Fruit fly (Drosophila melanogaster): ENCODE data around the gene CG31917.

The CG31917 gene

DNA sequence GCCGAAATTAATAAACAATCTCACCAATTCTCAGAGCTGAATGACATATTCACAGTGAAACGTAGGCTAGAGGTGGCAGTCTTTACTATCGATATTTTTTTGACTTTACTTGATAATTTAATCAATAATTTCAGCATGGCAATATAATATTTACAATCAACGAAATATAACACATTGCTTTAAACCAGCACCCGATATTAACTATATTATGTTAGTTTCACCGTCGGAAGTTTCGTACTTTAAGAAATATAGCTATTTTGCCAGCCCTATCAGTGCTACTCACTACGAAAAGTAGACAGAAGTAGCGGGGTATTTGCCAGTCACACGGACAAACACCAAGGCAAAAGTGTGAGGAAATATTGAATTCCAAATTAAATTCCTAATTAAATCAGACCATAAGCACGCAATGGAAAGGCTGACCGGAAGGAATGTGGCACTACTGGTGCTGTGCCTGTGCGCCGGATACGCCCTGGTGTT is at the start of gene CG31917, which contains the start of the genes Tfb5 and SelT (continued):
- TF ChIP-seq ato (GFP tag; IDR thresholded peaks at IDR 0.05; ENCODE audit: partially characterized antibody) (no peak), CG10267 (tag; optimal IDR thresholded peaks at IDR 0.05) (peak; percentile 52), aop (GFP tag; IDR thresholded peaks at IDR 0.05) (no peak), ara (GFP tag; IDR thresholded peaks at IDR 0.05) (no peak), esg (GFP tag; conservative IDR thresholded peaks at IDR 0.05) (no peak), CG2678 (tag; optimal IDR thresholded peaks at IDR 0.05) (no peak), NfI (GFP tag; optimal IDR thresholded peaks at IDR 0.05) (peak; percentile 59), pzg (GFP tag; optimal IDR thresholded peaks at IDR 0.05) (peak; percentile 83), ssp (GFP tag; IDR thresholded peaks at IDR 0.05) (0 out of 2 replicates have a peak, but pooled peaks have one; percentile 23), nom (GFP tag; optimal IDR thresholded peaks at IDR 0.05) (no peak), CG9215 (GFP tag; IDR thresholded peaks at IDR 0.05) (peak; percentile 18; the same call in 1 of the 2 replicates), CG1647 (GFP tag; optimal IDR thresholded peaks at IDR 0.05) (peak; percentile 35), sens (GFP tag) (peak; percentile 89), slp2 (GFP tag; optimal IDR thresholded peaks at IDR 0.05) (no peak), Adf1 (GFP tag; IDR thresholded peaks at IDR 0.05) (0 out of 2 replicates have a peak, but pooled peaks have one; percentile 31), pum (GFP tag; optimal IDR thresholded peaks at IDR 0.05) (peak; percentile 15), CG15073 (GFP tag; optimal IDR thresholded peaks at IDR 0.05) (no peak), CG10209 (GFP tag; optimal IDR thresholded peaks at IDR 0.05) (peak; percentile 41), CG2116 (GFP tag; optimal IDR thresholded peaks at IDR 0.05) (peak; percentile 56), toy (GFP tag; IDR thresholded peaks at IDR 0.05) (no peak), CG2889 (GFP tag; IDR thresholded peaks at IDR 0.05) (no peak), CG8924 (tag; optimal IDR thresholded peaks at IDR 0.05) (peak; percentile 62), CG33213 (GFP tag; optimal IDR thresholded peaks at IDR 0.05) (peak; percentile 65), CG15479 (GFP tag; optimal IDR thresholded peaks at IDR 0.05) (no peak), bigmax (GFP tag; optimal IDR thresholded peaks at IDR 0.05) (no peak), CG4328 (GFP tag; optimal IDR thresholded peaks at IDR 0.05) (peak; percentile 5), pros (GFP tag; optimal IDR thresholded peaks at IDR 0.05) (no peak), vnd (GFP tag; IDR thresholded peaks at IDR 0.05; ENCODE audit: partially characterized antibody) (peak; percentile 69), ap (GFP tag; IDR thresholded peaks at IDR 0.05) (no peak), tio (GFP tag; optimal IDR thresholded peaks at IDR 0.05) (no peak), Kr (GFP tag; optimal IDR thresholded peaks at IDR 0.05) (no peak), CG6689 (GFP tag; IDR thresholded peaks at IDR 0.05) (no peak; the same call in 1 of the 2 replicates), Nf-YA (GFP tag; IDR thresholded peaks at IDR 0.05) (no peak), Usf (GFP tag; optimal IDR thresholded peaks at IDR 0.05) (peak; percentile 10), CG34224 (GFP tag; IDR thresholded peaks at IDR 0.05; ENCODE audit: partially characterized antibody) (peak; percentile 74), Atf6 (GFP tag; IDR thresholded peaks at IDR 0.05) (peak; percentile 30; the same call in 1 of the 2 replicates), Taf1 (GFP tag; IDR thresholded peaks at IDR 0.05) (0 out of 2 replicates have a peak, but pooled peaks have one; percentile 21), Camta (GFP tag; optimal IDR thresholded peaks at IDR 0.05) (no peak), HLHmδ (GFP tag; optimal IDR thresholded peaks at IDR 0.05) (no peak), CG12942 (GFP tag; optimal IDR thresholded peaks at IDR 0.05) (peak; percentile 59), CG16863 (GFP tag; optimal IDR thresholded peaks at IDR 0.05) (peak; percentile 57), eve (GFP tag; optimal IDR thresholded peaks at IDR 0.05) (no peak), Xrp1 (GFP tag; IDR thresholded peaks at IDR 0.05) (peak; percentile 43; the same call in 1 of the 2 replicates), CG17361 (GFP tag; IDR thresholded peaks at IDR 0.05) (no peak; the same call in 1 of the 3 replicates), hbn (GFP tag; IDR thresholded peaks at IDR 0.05; ENCODE audit: partially characterized antibody) (peak; percentile 65), Hr3 (GFP tag; optimal IDR thresholded peaks at IDR 0.05) (peak; percentile 53), CG8944 (GFP tag; optimal IDR thresholded peaks at IDR 0.05) (peak; percentile 36), CG8281 (tag; optimal IDR thresholded peaks at IDR 0.05) (no peak), inv (GFP tag; IDR thresholded peaks at IDR 0.05; ENCODE audit: partially characterized antibody) (peak; percentile 71), lmd (GFP tag; IDR thresholded peaks at IDR 0.05) (0 out of 2 replicates have a peak, but pooled peaks have one; percentile 16), tin (GFP tag; optimal IDR thresholded peaks at IDR 0.05) (peak; percentile 51)

All from whole organism, embryonic.